Worm (Caenorhabditis elegans): Measurements from ENCODE around the gene F49H12.3.

ce11 chrX:2087716-2088115, 3.5 kb downstream of the F49H12.3 start:
- TF ChIP-seq rnt-1 (tag; optimal IDR thresholded peaks at IDR 0.05), result no peak
- no peak for TF ChIP-seq nhr-76 (tag; optimal IDR thresholded peaks at IDR 0.05)
- no peak for TF ChIP-seq unc-130 (tag; optimal IDR thresholded peaks at IDR 0.05)
- TF ChIP-seq nhr-20 (tag; optimal IDR thresholded peaks at IDR 0.05), result no peak
- no peak for TF ChIP-seq aha-1 (tag; optimal IDR thresholded peaks at IDR 0.05)
- no peak for TF ChIP-seq tbx-2 (tag; optimal IDR thresholded peaks at IDR 0.05)
- no peak for TF ChIP-seq sox-4 (tag; optimal IDR thresholded peaks at IDR 0.05)
- no peak for TF ChIP-seq lin-35 (GFP tag; optimal IDR thresholded peaks at IDR 0.05)
- no peak for TF ChIP-seq nhr-11 (tag; optimal IDR thresholded peaks at IDR 0.05)
- no peak for TF ChIP-seq nhr-237 (tag; optimal IDR thresholded peaks at IDR 0.05)
